Fruit fly (Drosophila melanogaster): ENCODE results near the gene COX7A.

COX7A gene

DNA sequence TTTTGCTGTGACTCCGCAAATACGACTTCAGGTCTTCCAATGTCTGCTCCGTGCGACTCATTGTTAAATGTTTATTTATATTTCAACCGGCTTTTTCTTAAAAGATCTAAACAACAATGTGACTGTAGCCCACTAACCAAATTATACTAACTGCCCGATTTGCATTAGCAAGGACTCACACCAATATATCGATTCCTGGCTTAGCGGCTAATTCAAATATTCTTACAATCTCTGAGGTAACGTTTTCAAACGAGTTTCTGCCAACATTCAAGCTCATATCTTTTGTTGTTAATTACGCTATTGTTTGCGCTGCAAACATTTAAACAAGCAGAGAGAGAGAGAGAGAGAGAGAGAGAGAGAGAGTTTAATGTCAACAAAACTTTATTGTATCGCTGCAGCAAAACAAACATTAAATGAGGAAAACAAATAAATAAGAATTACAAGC lies 32.3 kb downstream of the COX7A start, which contains the start of gene tex (continued):
- TF ChIP-seq CG3065 (GFP tag; optimal IDR thresholded peaks at IDR 0.05) (no peak), CG16813 (GFP tag; IDR thresholded peaks at IDR 0.05; ENCODE audit: partially characterized antibody) (0 out of 3 replicates have a peak, but pooled peaks have one; percentile 31), CG4730 (GFP tag; IDR thresholded peaks at IDR 0.05) (no peak), gcm (GFP tag; optimal IDR thresholded peaks at IDR 0.05) (peak; percentile 57), Antp (GFP tag; optimal IDR thresholded peaks at IDR 0.05) (no peak), Hey (tag; optimal IDR thresholded peaks at IDR 0.05) (no peak), Eip74EF (GFP tag; optimal IDR thresholded peaks at IDR 0.05) (peak in 1 of 2 experiments; percentile 80), CG10209 (GFP tag; optimal IDR thresholded peaks at IDR 0.05) (no peak), ac (GFP tag; optimal IDR thresholded peaks at IDR 0.05) (peak; percentile 53), CG15601 (tag; optimal IDR thresholded peaks at IDR 0.05) (peak; percentile 55), CG3838 (GFP tag; optimal IDR thresholded peaks at IDR 0.05) (no peak), HmgD (GFP tag; optimal IDR thresholded peaks at IDR 0.05) (peak; percentile 35), NC2α (GFP tag; optimal IDR thresholded peaks at IDR 0.05) (no peak), disco-r (GFP tag; optimal IDR thresholded peaks at IDR 0.05) (no peak), chif (GFP tag; optimal IDR thresholded peaks at IDR 0.05) (peak in 1 of 2 experiments; percentile 14), CG13123 (GFP tag; optimal IDR thresholded peaks at IDR 0.05) (peak; percentile 1), CG11093 (GFP tag; IDR thresholded peaks at IDR 0.05) (no peak), CG9876 (GFP tag; optimal IDR thresholded peaks at IDR 0.05) (no peak), CG7786 (GFP tag; optimal IDR thresholded peaks at IDR 0.05) (no peak), dan (GFP tag; IDR thresholded peaks at IDR 0.05) (no peak), CG1233 (GFP tag; optimal IDR thresholded peaks at IDR 0.05) (peak; percentile 22), CG17328 (GFP tag; IDR thresholded peaks at IDR 0.05) (no peak), Ravus (GFP tag; IDR thresholded peaks at IDR 0.05) (no peak), Fer3 (tag; optimal IDR thresholded peaks at IDR 0.05) (peak; percentile 18), Spps (tag; optimal IDR thresholded peaks at IDR 0.05) (peak; percentile 41), tll (GFP tag; optimal IDR thresholded peaks at IDR 0.05) (peak in 1 of 2 experiments; percentile 16), fru (optimal IDR thresholded peaks at IDR 0.05) (no peak), CG5245 (GFP tag; optimal IDR thresholded peaks at IDR 0.05) (peak; percentile 10), CG4820 (GFP tag; optimal IDR thresholded peaks at IDR 0.05) (no peak), BEAF-32 (GFP tag; optimal IDR thresholded peaks at IDR 0.05) (peak; percentile 60), scrt (GFP tag; optimal IDR thresholded peaks at IDR 0.05) (no peak), CG34224 (GFP tag; IDR thresholded peaks at IDR 0.05; ENCODE audit: partially characterized antibody) (no peak), wor (GFP tag; IDR thresholded peaks at IDR 0.05) (no peak), br (optimal IDR thresholded peaks at IDR 0.05) (no peak), ato (GFP tag; IDR thresholded peaks at IDR 0.05; ENCODE audit: partially characterized antibody) (no peak), D19B (GFP tag; optimal IDR thresholded peaks at IDR 0.05) (no peak), CG31388 (GFP tag; optimal IDR thresholded peaks at IDR 0.05) (no peak), CTCF (GFP tag; optimal IDR thresholded peaks at IDR 0.05) (peak; percentile 19), repo (GFP tag; optimal IDR thresholded peaks at IDR 0.05) (no peak), nmo (GFP tag; optimal IDR thresholded peaks at IDR 0.05) (peak; percentile 55), Ets65A (GFP tag) (no peak), Drgx (GFP tag; IDR thresholded peaks at IDR 0.05) (no peak), CG2202 (tag; optimal IDR thresholded peaks at IDR 0.05) (peak; percentile 63), CG10462 (GFP tag; optimal IDR thresholded peaks at IDR 0.05) (no peak), wdn (GFP tag; IDR thresholded peaks at IDR 0.05) (no peak), HHEX (GFP tag; optimal IDR thresholded peaks at IDR 0.05) (peak; percentile 37), CG8944 (GFP tag; optimal IDR thresholded peaks at IDR 0.05) (no peak), CG8478 (optimal IDR thresholded peaks at IDR 0.05) (no peak), Hr51 (GFP tag; optimal IDR thresholded peaks at IDR 0.05) (no peak), Gsc (GFP tag; IDR thresholded peaks at IDR 0.05) (no peak), CG9609 (GFP tag; optimal IDR thresholded peaks at IDR 0.05) (no peak), Abd-B (GFP tag; optimal IDR thresholded peaks at IDR 0.05) (no peak), CrebB (tag; optimal IDR thresholded peaks at IDR 0.05) (no peak)
